Worm (Caenorhabditis elegans) whole organism, midembryonic: ENCODE measurements around the gene txt-13.

Source experiments
- T22C8.4 ChIP-seq: fragments of 200-800 bp; sonication (Bioruptor generic); IDR thresholded peaks from 2 replicates; pipeline ENCODE4 v1.3.6; 2022; ENCODE audit warnings: missing genetic modification characterization, missing compliant biosample characterization
- cog-1 ChIP-seq: sonication (generic microtip); optimal IDR thresholded peaks from 2 replicates; lab custom pipeline; 2016; ENCODE audit warnings: missing genetic modification characterization, missing compliant biosample characterization
- flt-1 ChIP-seq: fragments of 200-800 bp; sonication (Bioruptor generic); IDR thresholded peaks from 2 replicates; pipeline ENCODE4 v1.3.6; 2022; ENCODE audit warnings: missing genetic modification characterization, missing compliant biosample characterization
- klf-2 ChIP-seq: fragments of 200-800 bp; sonication (Bioruptor generic); conservative IDR thresholded peaks from 2 replicates; pipeline ENCODE4 v1.3.6; 2022; ENCODE audit warnings: missing genetic modification reagents, missing genetic modification characterization, missing compliant biosample characterization
- med-1 ChIP-seq: sonication (generic microtip); optimal IDR thresholded peaks from 2 replicates; lab custom pipeline; 2017; ENCODE audit warnings: missing genetic modification characterization, mild to moderate bottlenecking, missing compliant biosample characterization, antibody characterized with exemption, missing genetic modification reagents; ENCODE audit not compliant: insufficient read depth
- ref-1 ChIP-seq: fragments of 200-800 bp; sonication (Bioruptor generic); conservative IDR thresholded peaks from 2 replicates; pipeline ENCODE4 v1.3.6; 2022; ENCODE audit warnings: missing genetic modification reagents, missing genetic modification characterization, missing compliant biosample characterization
- tab-1 ChIP-seq: fragments of 200-800 bp; sonication (Bioruptor generic); IDR thresholded peaks from 2 replicates; pipeline ENCODE4 v1.3.6; 2022; ENCODE audit warnings: missing genetic modification characterization, missing compliant biosample characterization
- ztf-29 ChIP-seq: fragments of 200-800 bp; sonication (Bioruptor generic); IDR thresholded peaks from 2 replicates; pipeline ENCODE4 v1.3.6; 2022; ENCODE audit warnings: missing genetic modification reagents, missing genetic modification characterization, missing compliant biosample characterization

- TF ChIP-seq ztf-29: no peak
- TF ChIP-seq T22C8.4 (GFP tag; lab: Robert Waterston, UW): no peak
- TF ChIP-seq flt-1 (GFP tag; lab: Robert Waterston, UW): no peak
- no peak for TF ChIP-seq klf-2 (GFP tag; lab: Robert Waterston, UW)
- TF ChIP-seq med-1 (GFP tag; lab: Kevin White, UChicago): no peak
- no peak for TF ChIP-seq cog-1 (tag; lab: Kevin White, UChicago)
- no peak for TF ChIP-seq ref-1 (GFP tag; lab: Robert Waterston, UW)
- no peak for TF ChIP-seq tab-1 (GFP tag; lab: Robert Waterston, UW)
Observed at ce11 chrII:10571967-10572366, 1.6 kb downstream of the txt-13 start, which contains the start of gene C06A1.3.
